Fruit fly (Drosophila melanogaster) whole organism, adult: Measurements from ENCODE around the gene CG31988.

Source experiments
- CG11617 ChIP-seq: fragments of 200-800 bp; sonication (Bioruptor generic); optimal IDR thresholded peaks from 2 replicates; lab custom pipeline; 2017; ENCODE audit warnings: mild to moderate bottlenecking, missing biosample characterization, missing genetic modification reagents, missing genetic modification characterization
- CG12768 ChIP-seq: fragments of 200-800 bp; sonication (Bioruptor generic); optimal IDR thresholded peaks from 2 replicates; lab custom pipeline; 2017; ENCODE audit warnings: missing biosample characterization, missing genetic modification characterization, mild to moderate bottlenecking, moderate library complexity, missing genetic modification reagents
- CG14711 ChIP-seq: fragments of 200-800 bp; sonication (Bioruptor generic); optimal IDR thresholded peaks from 2 replicates; lab custom pipeline; 2018; ENCODE audit warnings: missing biosample characterization, mild to moderate bottlenecking, missing genetic modification characterization, moderate library complexity
- CG1620 ChIP-seq: fragments of 200-800 bp; sonication (Bioruptor generic); optimal IDR thresholded peaks from 2 replicates; lab custom pipeline; 2016; ENCODE audit warnings: missing biosample characterization, missing genetic modification characterization
- CG33017 ChIP-seq: fragments of 200-800 bp; sonication (Bioruptor generic); optimal IDR thresholded peaks from 2 replicates; lab custom pipeline; 2018; ENCODE audit warnings: missing biosample characterization, mild to moderate bottlenecking, missing genetic modification characterization, moderate library complexity
- CG5204 ChIP-seq: fragments of 200-800 bp; sonication (Bioruptor generic); optimal IDR thresholded peaks from 2 replicates; lab custom pipeline; 2016; ENCODE audit warnings: missing biosample characterization, missing genetic modification characterization
- CG7045 ChIP-seq: fragments of 200-800 bp; sonication (Bioruptor generic); optimal IDR thresholded peaks from 2 replicates; lab custom pipeline; 2017; ENCODE audit warnings: missing biosample characterization, mild to moderate bottlenecking, missing genetic modification characterization
- CG7101 ChIP-seq: fragments of 200-800 bp; sonication (Bioruptor generic); optimal IDR thresholded peaks from 2 replicates; lab custom pipeline; 2018; ENCODE audit warnings: missing biosample characterization, mild to moderate bottlenecking, missing genetic modification characterization, moderate library complexity
- Clk ChIP-seq: fragments of 200-800 bp; sonication (Bioruptor generic); optimal IDR thresholded peaks from 2 replicates; lab custom pipeline; 2017; ENCODE audit warnings: missing biosample characterization, missing genetic modification characterization
- Crg-1 ChIP-seq: fragments of 200-800 bp; sonication (Bioruptor generic); optimal IDR thresholded peaks from 2 replicates; lab custom pipeline; 2016; ENCODE audit warnings: missing biosample characterization, missing genetic modification characterization
- Hr96 ChIP-seq: fragments of 200-800 bp; sonication (Bioruptor generic); optimal IDR thresholded peaks from 2 replicates; lab custom pipeline; 2016; ENCODE audit warnings: missing biosample characterization, missing genetic modification characterization
- Mnt ChIP-seq: fragments of 200-800 bp; sonication (Bioruptor generic); optimal IDR thresholded peaks from 2 replicates; lab custom pipeline; 2016; ENCODE audit warnings: missing biosample characterization, mild to moderate bottlenecking, missing genetic modification characterization
- bab1 ChIP-seq: fragments of 200-800 bp; sonication (Bioruptor generic); optimal IDR thresholded peaks from 3 replicates; lab custom pipeline; 2019; ENCODE audit warnings: missing biosample characterization, mild to moderate bottlenecking, missing genetic modification characterization, moderate library complexity
- cic ChIP-seq: fragments of 200-800 bp; sonication (Bioruptor generic); optimal IDR thresholded peaks from 2 replicates; lab custom pipeline; 2017; ENCODE audit warnings: missing biosample characterization, mild to moderate bottlenecking, missing genetic modification characterization, moderate library complexity
- cnc ChIP-seq, 2 experiments: fragments of >200 bp; optimal IDR thresholded peaks; 2 replicates each; lab custom pipeline; 2017
- kay ChIP-seq: fragments of 200-800 bp; sonication (Bioruptor generic); peaks from one replicate; lab custom pipeline; 2016; ENCODE audit warnings: missing biosample characterization, missing genetic modification characterization, borderline replicate concordance
- ovo ChIP-seq: fragments of 200-800 bp; sonication (Bioruptor generic); optimal IDR thresholded peaks from 2 replicates; lab custom pipeline; 2016; ENCODE audit warnings: missing biosample characterization, missing genetic modification characterization
- pad ChIP-seq: fragments of 200-800 bp; sonication (Bioruptor generic); optimal IDR thresholded peaks from 3 replicates; lab custom pipeline; 2017; ENCODE audit warnings: missing biosample characterization, missing genetic modification characterization, mild to moderate bottlenecking, moderate library complexity, missing genetic modification reagents
- tj ChIP-seq: fragments of 200-800 bp; sonication (Bioruptor generic); optimal IDR thresholded peaks from 3 replicates; lab custom pipeline; 2017; ENCODE audit warnings: missing biosample characterization, mild to moderate bottlenecking, missing genetic modification characterization, moderate library complexity
- toe ChIP-seq: fragments of 200-800 bp; sonication (Bioruptor generic); optimal IDR thresholded peaks from 2 replicates; lab custom pipeline; 2016; ENCODE audit warnings: missing biosample characterization, missing genetic modification characterization

Gene CG31988

dm6 chr2L:21235463-21235862, 32.9 kb upstream of the CG31988 start:
- no peak for TF ChIP-seq Mnt
- TF ChIP-seq CG7045: no peak
- TF ChIP-seq bab1: peak; percentile 64

- TF ChIP-seq CG12768 (GFP tag; lab: Kevin White, UChicago) (no peak), CG5204 (GFP tag; lab: Kevin White, UChicago) (no peak), CG11617 (GFP tag; lab: Kevin White, UChicago) (no peak), Hr96 (GFP tag; lab: Kevin White, UChicago) (no peak), Clk (GFP tag; lab: Kevin White, UChicago) (no peak), CG7101 (tag; lab: Kevin White, UChicago) (no peak), pad (GFP tag; lab: Kevin White, UChicago) (no peak), ovo (no peak), kay (GFP tag; lab: Kevin White, UChicago) (no peak), Crg-1 (GFP tag; lab: Kevin White, UChicago) (no peak), toe (no peak), CG33017 (no peak), bab1 (no peak), CG7045 (no peak), CG1620 (GFP tag; lab: Kevin White, UChicago) (no peak), cic (GFP tag; lab: Kevin White, UChicago) (no peak), CG14711 (tag; lab: Kevin White, UChicago) (no peak)
These were observed 31.9 kb upstream of the CG31988 start for dm6 chr2L:21234388-21234984.

- TF ChIP-seq bab1 (no peak), ovo (no peak), Hr96 (GFP tag; lab: Kevin White, UChicago) (no peak), toe (no peak), Crg-1 (GFP tag; lab: Kevin White, UChicago) (no peak), Clk (GFP tag; lab: Kevin White, UChicago) (no peak), cnc (optimal IDR thresholded peaks at IDR 0.05; lab: Kevin White, UChicago) (no peak), CG7101 (tag; lab: Kevin White, UChicago) (no peak), pad (GFP tag; lab: Kevin White, UChicago) (no peak), CG33017 (no peak), CG1620 (GFP tag; lab: Kevin White, UChicago) (no peak), CG14711 (tag; lab: Kevin White, UChicago) (no peak), CG12768 (GFP tag; lab: Kevin White, UChicago) (no peak), CG5204 (GFP tag; lab: Kevin White, UChicago) (no peak), tj (no peak)
These were observed 30.8 kb upstream of the CG31988 start for dm6 chr2L:21233430-21233829.

dm6 chr2L:21221778-21222177, 19.2 kb upstream of the CG31988 start:
- TF ChIP-seq cnc (optimal IDR thresholded peaks at IDR 0.05; lab: Kevin White, UChicago): no peak
- no peak for TF ChIP-seq Clk (GFP tag; lab: Kevin White, UChicago)
- no peak for TF ChIP-seq pad (GFP tag; lab: Kevin White, UChicago)
- TF ChIP-seq CG12768 (GFP tag; lab: Kevin White, UChicago): no peak
- no peak for TF ChIP-seq CG7101 (tag; lab: Kevin White, UChicago)
- TF ChIP-seq Crg-1 (GFP tag; lab: Kevin White, UChicago): no peak

dm6 chr2L:21221114-21221578, 18.5 kb upstream of the CG31988 start, which contains the start of gene CG8677:
Gene CG8677 (plus strand): TSS chr2L:21221312.
- no peak for TF ChIP-seq toe
- TF ChIP-seq Hr96 (GFP tag; lab: Kevin White, UChicago): no peak
- TF ChIP-seq CG33017: no peak
- TF ChIP-seq CG1620 (GFP tag; lab: Kevin White, UChicago): peak; percentile 2
- no peak for TF ChIP-seq tj
- peak; percentile 23 for TF ChIP-seq bab1
- TF ChIP-seq CG14711 (tag; lab: Kevin White, UChicago): peak; percentile 16
- peak; percentile 1 for TF ChIP-seq Mnt
- no peak for TF ChIP-seq CG5204 (GFP tag; lab: Kevin White, UChicago)

- TF ChIP-seq Hr96 (GFP tag; lab: Kevin White, UChicago) (no peak), cnc (optimal IDR thresholded peaks at IDR 0.05; lab: Kevin White, UChicago) (no peak), CG7045 (no peak), Clk (GFP tag; lab: Kevin White, UChicago) (no peak), cic (GFP tag; lab: Kevin White, UChicago) (no peak), kay (GFP tag; lab: Kevin White, UChicago) (no peak), ovo (peak; percentile 84), Crg-1 (GFP tag; lab: Kevin White, UChicago) (no peak), toe (no peak), CG14711 (tag; lab: Kevin White, UChicago) (no peak), pad (GFP tag; lab: Kevin White, UChicago) (peak; percentile 53), CG33017 (no peak)
These were observed 17.8 kb upstream of the CG31988 start, which contains the start of gene Atg18b for dm6 chr2L:21220396-21220795. Gene Atg18b (minus strand): TSS chr2L:21220572.

- no peak for TF ChIP-seq pad (GFP tag; lab: Kevin White, UChicago)
- no peak for TF ChIP-seq Mnt
- peak; percentile 47 for TF ChIP-seq CG12768 (GFP tag; lab: Kevin White, UChicago)
- peak; percentile 20 for TF ChIP-seq cic (GFP tag; lab: Kevin White, UChicago)
- no peak for TF ChIP-seq Hr96 (GFP tag; lab: Kevin White, UChicago)
- no peak for TF ChIP-seq CG11617 (GFP tag; lab: Kevin White, UChicago)
- TF ChIP-seq Clk (GFP tag; lab: Kevin White, UChicago): no peak
- no peak for TF ChIP-seq CG33017
- TF ChIP-seq toe: no peak
- peak; percentile 9 for TF ChIP-seq CG7045
- peak; percentile 55 for TF ChIP-seq tj
- no peak for TF ChIP-seq CG5204 (GFP tag; lab: Kevin White, UChicago)
- no peak for TF ChIP-seq CG14711 (tag; lab: Kevin White, UChicago)
- TF ChIP-seq kay (GFP tag; lab: Kevin White, UChicago): peak; percentile 30
- TF ChIP-seq CG1620 (GFP tag; lab: Kevin White, UChicago): no peak
- no peak for TF ChIP-seq CG7101 (tag; lab: Kevin White, UChicago)
- peak; percentile 25 for TF ChIP-seq ovo
- peak; percentile 30 for TF ChIP-seq bab1
- TF ChIP-seq cnc (optimal IDR thresholded peaks at IDR 0.05; lab: Kevin White, UChicago): no peak
- TF ChIP-seq Crg-1 (GFP tag; lab: Kevin White, UChicago): no peak
These were observed 17.1 kb upstream of the CG31988 start for dm6 chr2L:21219640-21220085.
